Worm (Caenorhabditis elegans) whole organism, early embryonic: ENCODE data around the gene Y49E10.4.

ENCODE experiments used
- ceh-13 ChIP-seq: fragments of 200-800 bp; sonication (Bioruptor generic); optimal IDR thresholded peaks from 2 replicates; lab custom pipeline; 2018; ENCODE audit warnings: mild to moderate bottlenecking, missing genetic modification characterization, missing compliant biosample characterization
- scrt-1 ChIP-seq: fragments of 200-800 bp; sonication (Bioruptor generic); IDR thresholded peaks from 2 replicates; pipeline ENCODE4 v1.3.6; 2022; ENCODE audit warnings: missing genetic modification characterization, missing compliant biosample characterization

Y49E10.4 gene

DNA sequence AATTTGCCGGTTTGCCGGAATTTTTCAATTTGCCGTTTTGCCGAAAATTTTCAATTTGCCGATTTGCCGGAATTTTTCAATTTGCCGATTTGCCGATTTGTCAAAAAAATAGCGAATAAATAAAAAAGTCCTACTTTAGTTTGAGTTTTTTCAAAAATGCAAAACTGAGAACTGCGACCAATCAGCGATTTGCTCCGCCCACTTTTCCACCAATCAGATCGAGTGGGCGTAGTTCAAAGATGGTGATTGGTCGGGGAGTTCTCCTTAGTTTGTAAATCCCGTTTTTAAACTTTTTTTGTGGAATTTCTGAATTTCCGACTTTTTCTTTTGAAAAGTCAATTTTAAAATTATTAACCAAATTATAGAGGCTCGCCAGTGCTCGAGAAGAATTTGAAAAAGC lies 52.3 kb downstream of the Y49E10.4 start:
- no peak for TF ChIP-seq scrt-1 (GFP tag; lab: Robert Waterston, UW)
- TF ChIP-seq ceh-13: no peak
